Worm (Caenorhabditis elegans): ENCODE results near the gene srj-55.

- TF ChIP-seq elt-1 (tag; optimal IDR thresholded peaks at IDR 0.05; ENCODE audit: borderline replicate concordance, insufficient read depth): no peak
- TF ChIP-seq elt-3 (tag; optimal IDR thresholded peaks at IDR 0.05): no peak
- no peak for TF ChIP-seq drap-1 (GFP tag; optimal IDR thresholded peaks at IDR 0.05)
- TF ChIP-seq unc-39 (tag; optimal IDR thresholded peaks at IDR 0.05): no peak
These were observed 22.1 kb upstream of the srj-55 start, which contains the start of gene str-39 for ce11 chrV:2879801-2880200.
